Worm (Caenorhabditis elegans): ENCODE data around the gene C54F6.12.

C54F6.12 gene

ce11 chrV:7548499-7548898 is 10.6 kb upstream of the C54F6.12 start (continued):
- TF ChIP-seq madf-8 (GFP tag; conservative IDR thresholded peaks at IDR 0.05) = peak; percentile 43
- TF ChIP-seq attf-6 (GFP tag; IDR thresholded peaks at IDR 0.05) = peak; percentile 49
- 0 out of 2 replicates have a peak, but pooled peaks have one; percentile 38 for TF ChIP-seq F39B2.1 (GFP tag; IDR thresholded peaks at IDR 0.05)
- TF ChIP-seq ceh-58 (GFP tag; IDR thresholded peaks at IDR 0.05) = peak; percentile 81; the same call in 1 of the 2 replicates
- TF ChIP-seq lag-1 (GFP tag; IDR thresholded peaks at IDR 0.05) = 0 out of 2 replicates have a peak, but pooled peaks have one; percentile 59

- no peak for TF ChIP-seq ama-1 (optimal IDR thresholded peaks at IDR 0.05)
- TF ChIP-seq ama-1 (GFP tag; optimal IDR thresholded peaks at IDR 0.05) = no peak
- TF ChIP-seq K11D2.4 (GFP tag; IDR thresholded peaks at IDR 0.05) = no peak
- no peak for TF ChIP-seq zim-3 (tag; optimal IDR thresholded peaks at IDR 0.05)
- peak; percentile 21 for TF ChIP-seq nhr-80 (tag; optimal IDR thresholded peaks at IDR 0.05)
- TF ChIP-seq B0261.1 (tag; optimal IDR thresholded peaks at IDR 0.05) = no peak
- TF ChIP-seq T26A5.8 (tag; optimal IDR thresholded peaks at IDR 0.05) = no peak
- no peak for TF ChIP-seq Y53F4B.3 (GFP tag; IDR thresholded peaks at IDR 0.05)
- no peak for TF ChIP-seq repo-1 (tag; optimal IDR thresholded peaks at IDR 0.05)
- TF ChIP-seq madf-10 (tag; optimal IDR thresholded peaks at IDR 0.05) = no peak
Observed at ce11 chrV:7548017-7548416, 10.1 kb upstream of the C54F6.12 start.

ce11 chrV:7547479-7547878 is 9.6 kb upstream of the C54F6.12 start, which contains the start of gene ftn-1:
Gene ftn-1 (minus strand): TSS chrV:7547579.
- no peak for TF ChIP-seq zfh-2 (GFP tag; conservative IDR thresholded peaks at IDR 0.05)
- TF ChIP-seq K11D2.4 (GFP tag; IDR thresholded peaks at IDR 0.05) = no peak
- TF ChIP-seq hmg-1.2 (GFP tag; IDR thresholded peaks at IDR 0.05) = no peak
- TF ChIP-seq lir-1 (GFP tag; conservative IDR thresholded peaks at IDR 0.05) = no peak
- TF ChIP-seq K12H6.12 (tag; optimal IDR thresholded peaks at IDR 0.05) = no peak
- TF ChIP-seq Y53G8AR.9 (GFP tag; conservative IDR thresholded peaks at IDR 0.05) = no peak
- no peak for TF ChIP-seq sptf-2 (GFP tag; optimal IDR thresholded peaks at IDR 0.05)
- TF ChIP-seq hrde-1 (tag; optimal IDR thresholded peaks at IDR 0.05; ENCODE audit: borderline replicate concordance) = no peak
- no peak for TF ChIP-seq repo-1 (tag; optimal IDR thresholded peaks at IDR 0.05)
- no peak for TF ChIP-seq F37B4.10 (GFP tag; IDR thresholded peaks at IDR 0.05)
- no peak for TF ChIP-seq cebp-2 (GFP tag; IDR thresholded peaks at IDR 0.05)
- no peak for TF ChIP-seq somi-1 (GFP tag; optimal IDR thresholded peaks at IDR 0.05)
- no peak for TF ChIP-seq efl-1 (GFP tag; optimal IDR thresholded peaks at IDR 0.05)
- TF ChIP-seq gei-17 (GFP tag; optimal IDR thresholded peaks at IDR 0.05) = no peak

- TF ChIP-seq nhr-90 (tag; optimal IDR thresholded peaks at IDR 0.05) (no peak), atf-7 (tag; optimal IDR thresholded peaks at IDR 0.05) (no peak), madf-8 (GFP tag; conservative IDR thresholded peaks at IDR 0.05) (no peak)
Observed at ce11 chrV:7545187-7545586, 7.3 kb upstream of the C54F6.12 start, which contains the start of the genes C54F6.19 and nhx-3. Gene C54F6.19 (plus strand): TSS chrV:7545487. Gene nhx-3 (minus strand): TSS chrV:7545523.

ce11 chrV:7543728-7544127 is 5.8 kb upstream of the C54F6.12 start:
- no peak for TF ChIP-seq ceh-27 (GFP tag; optimal IDR thresholded peaks at IDR 0.05)
- no peak for TF ChIP-seq ceh-100 (GFP tag; IDR thresholded peaks at IDR 0.05)
- TF ChIP-seq dpl-1 (GFP tag; optimal IDR thresholded peaks at IDR 0.05) = no peak

ce11 chrV:7539015-7539414 is 1.1 kb upstream of the C54F6.12 start, which contains the start of gene srh-268:
Gene srh-268 (plus strand): TSS chrV:7539315.
- TF ChIP-seq F57A8.1 (GFP tag; optimal IDR thresholded peaks at IDR 0.05) (no peak), somi-1 (GFP tag; optimal IDR thresholded peaks at IDR 0.05) (no peak), F37B4.10 (GFP tag; IDR thresholded peaks at IDR 0.05) (no peak), F57C9.4 (tag; optimal IDR thresholded peaks at IDR 0.05) (no peak), C06A6.2 (GFP tag; conservative IDR thresholded peaks at IDR 0.05) (no peak), die-1 (tag; optimal IDR thresholded peaks at IDR 0.05) (no peak), cebp-2 (GFP tag; IDR thresholded peaks at IDR 0.05) (no peak), sptf-2 (GFP tag; optimal IDR thresholded peaks at IDR 0.05) (no peak), T26A5.8 (tag; optimal IDR thresholded peaks at IDR 0.05) (no peak), K12H6.12 (tag; optimal IDR thresholded peaks at IDR 0.05) (no peak), rcor-1 (GFP tag; IDR thresholded peaks at IDR 0.05) (no peak)
